Worm (Caenorhabditis elegans) whole organism, late embryonic: ENCODE results near the gene frpr-6.

Experiments
- ceh-22 ChIP-seq: sonication (generic microtip); optimal IDR thresholded peaks from 2 replicates; lab custom pipeline; 2017; ENCODE audit warnings: missing biosample characterization, missing genetic modification characterization
- ceh-45 ChIP-seq: fragments of 200-800 bp; sonication (Bioruptor generic); IDR thresholded peaks from 2 replicates; pipeline ENCODE4 v1.3.6; 2022; ENCODE audit warnings: missing genetic modification reagents, missing genetic modification characterization, missing compliant biosample characterization
- ceh-48 ChIP-seq: sonication (generic microtip); optimal IDR thresholded peaks from 2 replicates; lab custom pipeline; 2016; ENCODE audit warnings: missing genetic modification characterization, inconsistent platforms, missing compliant biosample characterization
- ceh-9 ChIP-seq: sonication (generic microtip); optimal IDR thresholded peaks from 2 replicates; lab custom pipeline; 2016; ENCODE audit warnings: mild to moderate bottlenecking, missing genetic modification characterization, inconsistent platforms, missing compliant biosample characterization
- elt-2 ChIP-seq: sonication (generic microtip); optimal IDR thresholded peaks from 2 replicates; lab custom pipeline; 2016; ENCODE audit warnings: missing genetic modification reagents, missing genetic modification characterization, missing compliant biosample characterization
- eyg-1 ChIP-seq: sonication (generic microtip); optimal IDR thresholded peaks from 2 replicates; lab custom pipeline; 2016; ENCODE audit warnings: missing genotype, missing genetic modification characterization, missing compliant biosample characterization
- hlh-30 ChIP-seq: sonication (generic microtip); optimal IDR thresholded peaks from 2 replicates; lab custom pipeline; 2017; ENCODE audit warnings: antibody characterized with exemption, missing genetic modification characterization, missing compliant biosample characterization; ENCODE audit not compliant: insufficient read depth
- nhr-11 ChIP-seq: fragments of 150-350 bp; optimal IDR thresholded peaks from 2 replicates; lab custom pipeline; 2014; ENCODE audit warnings: missing biosample characterization, missing genetic modification characterization
- pag-3 ChIP-seq: sonication (generic microtip); optimal IDR thresholded peaks from 2 replicates; lab custom pipeline; 2016; ENCODE audit warnings: missing compliant biosample characterization, missing genetic modification characterization, borderline replicate concordance
- pax-1 ChIP-seq: fragments of 150-350 bp; optimal IDR thresholded peaks from 2 replicates; lab custom pipeline; 2014; ENCODE audit warnings: missing biosample characterization, missing genetic modification characterization
- pha-2 ChIP-seq: sonication (generic microtip); optimal IDR thresholded peaks from 2 replicates; lab custom pipeline; 2017; ENCODE audit warnings: mild to moderate bottlenecking, missing genetic modification characterization, missing compliant biosample characterization
- unc-86 ChIP-seq: sonication (generic microtip); optimal IDR thresholded peaks from 2 replicates; lab custom pipeline; 2016; ENCODE audit warnings: missing genetic modification characterization, missing compliant biosample characterization
- ztf-16 ChIP-seq: sonication (generic microtip); optimal IDR thresholded peaks from 2 replicates; lab custom pipeline; 2017; ENCODE audit warnings: missing genetic modification characterization, missing compliant biosample characterization

ce11 chrV:9053969-9054368, 47.0 kb downstream of the frpr-6 start, which contains the start of gene C25E10.8:
- TF ChIP-seq elt-2 (tag; lab: Kevin White, UChicago), result no peak
- no peak for TF ChIP-seq pha-2 (tag; lab: Kevin White, UChicago)
- no peak for TF ChIP-seq pag-3 (tag; lab: Kevin White, UChicago)
- TF ChIP-seq nhr-11 (tag; lab: Kevin White, UChicago), result no peak
- no peak for TF ChIP-seq ceh-45 (GFP tag; lab: Robert Waterston, UW)
- no peak for TF ChIP-seq unc-86 (tag; lab: Kevin White, UChicago)
- no peak for TF ChIP-seq eyg-1 (tag; lab: Kevin White, UChicago)
- no peak for TF ChIP-seq ztf-16 (tag; lab: Kevin White, UChicago)
- no peak for TF ChIP-seq ceh-9
- TF ChIP-seq hlh-30, result no peak
- TF ChIP-seq ceh-48 (tag; lab: Kevin White, UChicago), result no peak
- no peak for TF ChIP-seq ceh-22
- no peak for TF ChIP-seq pax-1 (tag; lab: Kevin White, UChicago)
